Fruit fly (Drosophila melanogaster): ENCODE measurements around the gene Ac13E.

Gene Ac13E

dm6 chrX:15511399-15511798, 42.7 kb downstream of the Ac13E start (continued):
- TF ChIP-seq topi (GFP tag; optimal IDR thresholded peaks at IDR 0.05) (peak; percentile 58), fkh (GFP tag; optimal IDR thresholded peaks at IDR 0.05) (no peak), Eip75B (GFP tag; optimal IDR thresholded peaks at IDR 0.05) (no peak), CG3032 (tag; optimal IDR thresholded peaks at IDR 0.05) (no peak), CG31627 (GFP tag; optimal IDR thresholded peaks at IDR 0.05) (peak; percentile 42), dsx (GFP tag; optimal IDR thresholded peaks at IDR 0.05; ENCODE audit: poor library complexity, severe bottlenecking) (no peak), Lpt (GFP tag; optimal IDR thresholded peaks at IDR 0.05) (no peak)

- peak; percentile 63 for TF ChIP-seq svp (GFP tag)
- TF ChIP-seq topi (GFP tag; optimal IDR thresholded peaks at IDR 0.05) = no peak
Measured at dm6 chrX:15502864-15503263, 51.2 kb downstream of the Ac13E start.

dm6 chrX:15501706-15502267, 52.3 kb downstream of the Ac13E start:
- TF ChIP-seq spab (GFP tag; optimal IDR thresholded peaks at IDR 0.05) (no peak), CG3919 (GFP tag; optimal IDR thresholded peaks at IDR 0.05) (no peak), Blimp-1 (GFP tag; optimal IDR thresholded peaks at IDR 0.05) (no peak), svp (GFP tag) (peak; percentile 76), CG10631 (GFP tag; optimal IDR thresholded peaks at IDR 0.05) (no peak), CG15336 (GFP tag; IDR thresholded peaks at IDR 0.05) (no peak), dsx (GFP tag; optimal IDR thresholded peaks at IDR 0.05; ENCODE audit: poor library complexity, severe bottlenecking) (no peak), fkh (GFP tag; optimal IDR thresholded peaks at IDR 0.05) (peak; percentile 49), CG11762 (GFP tag; optimal IDR thresholded peaks at IDR 0.05; ENCODE audit: insufficient read depth) (no peak), CG31627 (GFP tag; optimal IDR thresholded peaks at IDR 0.05) (no peak), OdsH (GFP tag; optimal IDR thresholded peaks at IDR 0.05) (no peak), CG1621 (tag; optimal IDR thresholded peaks at IDR 0.05) (no peak), vri (GFP tag; optimal IDR thresholded peaks at IDR 0.05) (peak; percentile 49)

dm6 chrX:15499996-15500904, 53.8 kb downstream of the Ac13E start:
- TF ChIP-seq vri (GFP tag; optimal IDR thresholded peaks at IDR 0.05) = peak; percentile 77
- no peak for TF ChIP-seq Gug (GFP tag; IDR thresholded peaks at IDR 0.05)
- peak; percentile 90 for TF ChIP-seq svp (GFP tag)
- peak; percentile 41 for TF ChIP-seq Eip93F (GFP tag; optimal IDR thresholded peaks at IDR 0.05)
- no peak for TF ChIP-seq Hr39 (GFP tag; optimal IDR thresholded peaks at IDR 0.05)

- TF ChIP-seq CG8119 (GFP tag; IDR thresholded peaks at IDR 0.05) (0 out of 3 replicates have a peak, but pooled peaks have one; percentile 14), CG6792 (GFP tag; optimal IDR thresholded peaks at IDR 0.05) (no peak), Smox (GFP tag; optimal IDR thresholded peaks at IDR 0.05) (no peak), ss (GFP tag; optimal IDR thresholded peaks at IDR 0.05) (peak; percentile 60 to 75), CG7368 (GFP tag; optimal IDR thresholded peaks at IDR 0.05) (no peak), CG16779 (tag; optimal IDR thresholded peaks at IDR 0.05) (no peak), Gug (GFP tag; IDR thresholded peaks at IDR 0.05) (no peak), achi (GFP tag; optimal IDR thresholded peaks at IDR 0.05) (peak; percentile 33), Hr39 (GFP tag; optimal IDR thresholded peaks at IDR 0.05) (no peak), eg (GFP tag; IDR thresholded peaks at IDR 0.05) (peak; percentile 55; the same call in 2 of the 3 replicates), CG6163 (GFP tag; IDR thresholded peaks at IDR 0.05) (peak; percentile 67), svp (GFP tag) (peak; percentile 81), Hr38 (GFP tag; optimal IDR thresholded peaks at IDR 0.05) (no peak), CG3919 (GFP tag; optimal IDR thresholded peaks at IDR 0.05) (peak; percentile 62), dsx (GFP tag; optimal IDR thresholded peaks at IDR 0.05; ENCODE audit: poor library complexity, severe bottlenecking) (peak; percentile 48), CG10631 (GFP tag; optimal IDR thresholded peaks at IDR 0.05) (no peak), Ets21C (GFP tag; optimal IDR thresholded peaks at IDR 0.05) (no peak), CG8632 (GFP tag; optimal IDR thresholded peaks at IDR 0.05) (no peak), salr (GFP tag; optimal IDR thresholded peaks at IDR 0.05) (peak in 1 of 2 experiments; percentile 27), CG9139 (GFP tag; optimal IDR thresholded peaks at IDR 0.05) (peak; percentile 66), CG15336 (GFP tag; IDR thresholded peaks at IDR 0.05) (no peak), Met (GFP tag; optimal IDR thresholded peaks at IDR 0.05) (peak; percentile 12), CG4318 (GFP tag; optimal IDR thresholded peaks at IDR 0.05) (no peak), CG6854 (GFP tag; optimal IDR thresholded peaks at IDR 0.05) (peak; percentile 7), CG11902 (GFP tag; optimal IDR thresholded peaks at IDR 0.05) (no peak), Eip75B (GFP tag; optimal IDR thresholded peaks at IDR 0.05) (peak; percentile 35), Sox14 (GFP tag; optimal IDR thresholded peaks at IDR 0.05) (peak; percentile 20), Lpt (GFP tag; optimal IDR thresholded peaks at IDR 0.05) (no peak)
Measured at dm6 chrX:15498791-15499190, 55.3 kb downstream of the Ac13E start.

Measured in whole organism, prepupa.